Worm (Caenorhabditis elegans): ENCODE results near the gene bre-3.

The bre-3 gene

DNA sequence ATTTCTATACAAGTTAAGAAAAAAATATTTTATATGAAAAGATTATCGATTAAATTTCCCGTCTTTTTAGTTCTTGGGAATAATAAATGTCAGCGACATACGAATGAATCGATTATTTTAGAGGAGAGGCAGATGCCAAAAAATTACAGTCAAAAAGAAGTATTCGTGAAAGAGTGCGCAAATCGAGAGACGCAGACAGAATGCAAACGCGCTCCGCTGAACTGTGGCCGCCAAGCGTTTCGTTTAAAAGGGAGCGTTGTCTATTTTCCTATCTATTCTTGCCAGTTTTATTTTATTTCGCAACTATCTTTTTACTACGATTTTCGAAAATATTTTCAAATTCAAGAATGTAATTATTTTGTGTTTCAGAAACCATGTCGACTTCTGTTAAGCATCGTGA, 18.2 kb downstream of the bre-3 start, which contains the start of gene baf-1 (continued):
- TF ChIP-seq atf-7 (tag; optimal IDR thresholded peaks at IDR 0.05) (peak; percentile 10), F10E7.11 (tag; optimal IDR thresholded peaks at IDR 0.05) (no peak), attf-6 (GFP tag; IDR thresholded peaks at IDR 0.05) (no peak), cebp-2 (GFP tag; IDR thresholded peaks at IDR 0.05) (no peak), zfh-2 (GFP tag; conservative IDR thresholded peaks at IDR 0.05) (no peak), rec-8 (tag; optimal IDR thresholded peaks at IDR 0.05) (no peak), B0336.3 (GFP tag; IDR thresholded peaks at IDR 0.05) (0 out of 2 replicates have a peak, but pooled peaks have one; percentile 37), aptf-2 (GFP tag; conservative IDR thresholded peaks at IDR 0.05) (no peak), Y95B8A.8 (GFP tag; IDR thresholded peaks at IDR 0.05) (no peak), snpc-1.1 (tag; optimal IDR thresholded peaks at IDR 0.05; ENCODE audit: insufficient read depth) (no peak), unc-62 (GFP tag; optimal IDR thresholded peaks at IDR 0.05) (no peak), unc-130 (GFP tag; optimal IDR thresholded peaks at IDR 0.05) (peak; percentile 25), sdz-38 (tag; optimal IDR thresholded peaks at IDR 0.05) (no peak), Y56A3A.18 (GFP tag; IDR thresholded peaks at IDR 0.05) (no peak), F23B12.7 (tag; optimal IDR thresholded peaks at IDR 0.05; ENCODE audit: insufficient read depth) (no peak), ekl-4 (GFP tag; IDR thresholded peaks at IDR 0.05) (no peak), rcor-1 (GFP tag; IDR thresholded peaks at IDR 0.05) (no peak), him-1 (tag; optimal IDR thresholded peaks at IDR 0.05) (no peak), madf-10 (tag; optimal IDR thresholded peaks at IDR 0.05) (no peak), T07F8.4 (tag; optimal IDR thresholded peaks at IDR 0.05) (no peak), let-526 (GFP tag; IDR thresholded peaks at IDR 0.05) (no peak), F33H1.4 (GFP tag; IDR thresholded peaks at IDR 0.05) (no peak), ceh-100 (GFP tag; IDR thresholded peaks at IDR 0.05) (no peak), snpc-1.3 (tag; optimal IDR thresholded peaks at IDR 0.05; ENCODE audit: insufficient read depth) (peak; percentile 15), nhr-90 (tag; optimal IDR thresholded peaks at IDR 0.05) (no peak), ztf-22 (GFP tag; optimal IDR thresholded peaks at IDR 0.05) (no peak), hmg-20 (GFP tag; IDR thresholded peaks at IDR 0.05) (no peak), dpl-1 (GFP tag; optimal IDR thresholded peaks at IDR 0.05) (no peak), hmg-1.2 (GFP tag; IDR thresholded peaks at IDR 0.05) (peak; percentile 97), somi-1 (GFP tag; optimal IDR thresholded peaks at IDR 0.05) (no peak), rpc-1 (optimal IDR thresholded peaks at IDR 0.05) (no peak), rpc-1 (tag; optimal IDR thresholded peaks at IDR 0.05) (no peak), nhr-179 (tag; optimal IDR thresholded peaks at IDR 0.05) (no peak), xnd-1 (tag; optimal IDR thresholded peaks at IDR 0.05) (no peak), snpc-3.4 (tag; optimal IDR thresholded peaks at IDR 0.05) (peak; percentile 11), lag-1 (GFP tag; IDR thresholded peaks at IDR 0.05) (no peak), hlh-12 (tag; optimal IDR thresholded peaks at IDR 0.05) (no peak), snpc-4 (GFP tag; optimal IDR thresholded peaks at IDR 0.05) (no peak), snpc-4 (tag; optimal IDR thresholded peaks at IDR 0.05) (peak in 2 of 4 experiments; percentile 38 to 41), B0019.2 (GFP tag; conservative IDR thresholded peaks at IDR 0.05) (no peak), ztf-6 (GFP tag; IDR thresholded peaks at IDR 0.05) (no peak), attf-5 (GFP tag; optimal IDR thresholded peaks at IDR 0.05) (peak; percentile 81), egrh-3 (GFP tag; IDR thresholded peaks at IDR 0.05) (no peak), C06A6.2 (GFP tag; conservative IDR thresholded peaks at IDR 0.05) (no peak), ZK185.1 (tag; optimal IDR thresholded peaks at IDR 0.05; ENCODE audit: poor library complexity, severe bottlenecking) (no peak), ztf-28 (GFP tag; IDR thresholded peaks at IDR 0.05) (no peak), nhr-80 (tag; optimal IDR thresholded peaks at IDR 0.05) (peak; percentile 40), ceh-40 (GFP tag; IDR thresholded peaks at IDR 0.05) (no peak), madf-3 (GFP tag; IDR thresholded peaks at IDR 0.05) (no peak), dox-1 (GFP tag; IDR thresholded peaks at IDR 0.05) (peak; percentile 76)
